Fruit fly (Drosophila melanogaster): Measurements from ENCODE around the gene gammaSnap2.

Gene gammaSnap2

dm6 chr3R:10130091-10130490, 8.9 kb upstream of the gammaSnap2 start (continued):
- TF ChIP-seq sug (tag; optimal IDR thresholded peaks at IDR 0.05) = peak; percentile 33
- no peak for TF ChIP-seq Dref (GFP tag; IDR thresholded peaks at IDR 0.05)
- peak; percentile 30 for TF ChIP-seq ATbp (GFP tag; optimal IDR thresholded peaks at IDR 0.05)
- TF ChIP-seq Hand (GFP tag; optimal IDR thresholded peaks at IDR 0.05) = peak; percentile 21
- peak; percentile 32 for TF ChIP-seq CG14710 (tag; optimal IDR thresholded peaks at IDR 0.05)
- peak; percentile 76 for TF ChIP-seq Sox102F (GFP tag; optimal IDR thresholded peaks at IDR 0.05)
- no peak for TF ChIP-seq CG4360 (GFP tag; IDR thresholded peaks at IDR 0.05)
- no peak for TF ChIP-seq wek (GFP tag; optimal IDR thresholded peaks at IDR 0.05)
- TF ChIP-seq BtbVII (GFP tag; optimal IDR thresholded peaks at IDR 0.05) = peak; percentile 59
- peak; percentile 36; the same call in 1 of the 2 replicates for TF ChIP-seq CG4730 (GFP tag; IDR thresholded peaks at IDR 0.05)
- peak; percentile 43 for TF ChIP-seq Bteb2 (GFP tag; optimal IDR thresholded peaks at IDR 0.05)
- no peak for TF ChIP-seq br (optimal IDR thresholded peaks at IDR 0.05)
- no peak for TF ChIP-seq Mes4 (GFP tag; optimal IDR thresholded peaks at IDR 0.05)
- 0 out of 2 replicates have a peak, but pooled peaks have one; percentile 17 for TF ChIP-seq gsb (GFP tag; IDR thresholded peaks at IDR 0.05)
- 0 out of 2 replicates have a peak, but pooled peaks have one; percentile 24 for TF ChIP-seq sim (GFP tag; IDR thresholded peaks at IDR 0.05)
- no peak for TF ChIP-seq gsb-n (tag; optimal IDR thresholded peaks at IDR 0.05)
- no peak for TF ChIP-seq ro (GFP tag; IDR thresholded peaks at IDR 0.05)
- TF ChIP-seq CG13894 (tag; optimal IDR thresholded peaks at IDR 0.05) = peak; percentile 58
- peak; percentile 2 for TF ChIP-seq HLH54F (GFP tag; optimal IDR thresholded peaks at IDR 0.05)
- peak; percentile 67; the same call in 2 of the 3 replicates for TF ChIP-seq tgo (GFP tag; IDR thresholded peaks at IDR 0.05)
- no peak for TF ChIP-seq Optix (GFP tag; IDR thresholded peaks at IDR 0.05)
- TF ChIP-seq danr (GFP tag; IDR thresholded peaks at IDR 0.05) = no peak
- TF ChIP-seq CG2875 (GFP tag; optimal IDR thresholded peaks at IDR 0.05) = no peak
- no peak for TF ChIP-seq yki (optimal IDR thresholded peaks at IDR 0.05)
- TF ChIP-seq ssp (GFP tag; IDR thresholded peaks at IDR 0.05) = no peak; the same call in 1 of the 2 replicates
- TF ChIP-seq Deaf1 (tag; optimal IDR thresholded peaks at IDR 0.05) = peak; percentile 42
- no peak for TF ChIP-seq fd102C (GFP tag; optimal IDR thresholded peaks at IDR 0.05)
- peak; percentile 67 for TF ChIP-seq sob (GFP tag; IDR thresholded peaks at IDR 0.05)
- no peak for TF ChIP-seq corto (GFP tag; optimal IDR thresholded peaks at IDR 0.05)
- TF ChIP-seq CG2712 (tag; optimal IDR thresholded peaks at IDR 0.05) = peak; percentile 74
- peak; percentile 72 for TF ChIP-seq esg (GFP tag; conservative IDR thresholded peaks at IDR 0.05)
- 0 out of 2 replicates have a peak, but pooled peaks have one; percentile 34 for TF ChIP-seq E2f2 (GFP tag; IDR thresholded peaks at IDR 0.05)
- TF ChIP-seq CG8388 (GFP tag; optimal IDR thresholded peaks at IDR 0.05) = peak; percentile 60
- TF ChIP-seq CG32772 (GFP tag; IDR thresholded peaks at IDR 0.05) = peak; percentile 49
- TF ChIP-seq CG30403 (GFP tag; optimal IDR thresholded peaks at IDR 0.05) = peak; percentile 60
- TF ChIP-seq croc (GFP tag; conservative IDR thresholded peaks at IDR 0.05) = peak; percentile 23; the same call in 1 of the 3 replicates
- TF ChIP-seq gem (tag; optimal IDR thresholded peaks at IDR 0.05) = peak; percentile 82
- peak; percentile 37 for TF ChIP-seq tio (GFP tag; optimal IDR thresholded peaks at IDR 0.05)
- no peak for TF ChIP-seq tll (GFP tag; optimal IDR thresholded peaks at IDR 0.05)
- peak; percentile 36 for TF ChIP-seq Fer2 (tag; optimal IDR thresholded peaks at IDR 0.05)
- TF ChIP-seq Awh (GFP tag; IDR thresholded peaks at IDR 0.05) = peak; percentile 68; the same call in 1 of the 2 replicates
- 0 out of 2 replicates have a peak, but pooled peaks have one; percentile 33 for TF ChIP-seq CG11696 (GFP tag; IDR thresholded peaks at IDR 0.05)
- TF ChIP-seq CG15269 (tag; optimal IDR thresholded peaks at IDR 0.05) = peak; percentile 76
- TF ChIP-seq CG4282 (GFP tag; optimal IDR thresholded peaks at IDR 0.05) = no peak
- peak in 1 of 2 experiments; percentile 77 for TF ChIP-seq Hr51 (GFP tag; optimal IDR thresholded peaks at IDR 0.05)
- peak; percentile 76 for TF ChIP-seq Hmr (GFP tag; optimal IDR thresholded peaks at IDR 0.05)
- no peak for TF ChIP-seq zen2 (GFP tag; IDR thresholded peaks at IDR 0.05; ENCODE audit: partially characterized antibody)
- no peak for TF ChIP-seq grn (GFP tag; optimal IDR thresholded peaks at IDR 0.05)
- peak; percentile 40 for TF ChIP-seq Hsf (GFP tag; optimal IDR thresholded peaks at IDR 0.05)
- peak; percentile 47 for TF ChIP-seq Sox100B (GFP tag; optimal IDR thresholded peaks at IDR 0.05)
- peak; percentile 14 for TF ChIP-seq ems (GFP tag; optimal IDR thresholded peaks at IDR 0.05)

All from whole organism, embryonic.